Worm (Caenorhabditis elegans) whole organism, L4/young adult: Measurements from ENCODE around the gene C18A3.10.
"Not testable (repeated sequence)": the region's sequence is repeated elsewhere in the genome, so short reads cannot be mapped to it uniquely, and the experiment has no call there.

Experiments used
- W03F9.2 ChIP-seq: fragments of 150-350 bp; optimal IDR thresholded peaks from 2 replicates; lab custom pipeline; 2014; ENCODE audit warnings: missing biosample characterization, missing genetic modification characterization
- dao-5 ChIP-seq: sonication (generic microtip); optimal IDR thresholded peaks from 2 replicates; lab custom pipeline; 2016; ENCODE audit warnings: missing genotype, missing genetic modification characterization, moderate library complexity, missing compliant biosample characterization
- him-1 ChIP-seq: sonication (generic microtip); optimal IDR thresholded peaks from 2 replicates; lab custom pipeline; 2016; ENCODE audit warnings: missing genotype, missing genetic modification reagents, missing genetic modification characterization, missing compliant biosample characterization

Gene C18A3.10

ce11 chrII:5715745-5716357 is at the start of gene C18A3.10, which contains the start of gene C18A3.3:
Gene C18A3.10 (minus strand): TSS chrII:5715845.
Gene C18A3.3 (plus strand): TSS chrII:5716307.
- TF ChIP-seq him-1: no peak

- TF ChIP-seq dao-5 (no peak), W03F9.2 (tag; lab: Kevin White, UChicago) (no peak), him-1 (no peak)
These were observed 49.7 kb upstream of the C18A3.10 start, which contains the start of gene ifb-1 for ce11 chrII:5765318-5765717. Gene ifb-1 (plus strand): TSS chrII:5765618.

- TF ChIP-seq W03F9.2 (tag; lab: Kevin White, UChicago); him-1; dao-5: not testable (repeated sequence)
These were observed 42.0 kb upstream of the C18A3.10 start, which contains the start of the genes F10C1.3 and F10C1.23 for ce11 chrII:5757656-5758055. Gene F10C1.3 (minus strand): TSS chrII:5757756. Gene F10C1.23 (plus strand): TSS chrII:5758040.

- TF ChIP-seq dao-5: no peak
- TF ChIP-seq W03F9.2 (tag; lab: Kevin White, UChicago): no peak
- TF ChIP-seq him-1: no peak
These were observed 38.5 kb upstream of the C18A3.10 start, which contains the start of gene F10C1.8 for ce11 chrII:5754168-5754567. Gene F10C1.8 (plus strand): TSS chrII:5754468.

- TF ChIP-seq W03F9.2 (tag; lab: Kevin White, UChicago): no peak
- no peak for TF ChIP-seq dao-5
- no peak for TF ChIP-seq him-1
These were observed 35.7 kb upstream of the C18A3.10 start for ce11 chrII:5751353-5751752.

- TF ChIP-seq him-1: no peak
- TF ChIP-seq dao-5: no peak
- TF ChIP-seq W03F9.2 (tag; lab: Kevin White, UChicago): no peak
These were observed 34.1 kb upstream of the C18A3.10 start, which contains the start of gene ifb-2 for ce11 chrII:5749733-5750238. Gene ifb-2 (plus strand): TSS chrII:5750188.

- TF ChIP-seq W03F9.2 (tag; lab: Kevin White, UChicago) (no peak), him-1 (no peak), dao-5 (no peak)
These were observed 32.8 kb upstream of the C18A3.10 start for ce11 chrII:5748395-5748794.

- TF ChIP-seq him-1 (no peak), dao-5 (no peak), W03F9.2 (tag; lab: Kevin White, UChicago) (no peak)
These were observed 31.7 kb upstream of the C18A3.10 start for ce11 chrII:5747312-5747711.

ce11 chrII:5745088-5745487 is 29.4 kb upstream of the C18A3.10 start, which contains the start of gene F10C1.9:
Gene F10C1.9 (minus strand): TSS chrII:5745284.
- TF ChIP-seq him-1: no peak
- no peak for TF ChIP-seq dao-5
- TF ChIP-seq W03F9.2 (tag; lab: Kevin White, UChicago): no peak

ce11 chrII:5744342-5744741 is 28.7 kb upstream of the C18A3.10 start:
- no peak for TF ChIP-seq W03F9.2 (tag; lab: Kevin White, UChicago)
- no peak for TF ChIP-seq dao-5
- TF ChIP-seq him-1: no peak

- TF ChIP-seq W03F9.2 (tag; lab: Kevin White, UChicago): no peak
- TF ChIP-seq dao-5: no peak
- no peak for TF ChIP-seq him-1
These were observed 27.1 kb upstream of the C18A3.10 start for ce11 chrII:5742767-5743166.

ce11 chrII:5738795-5739194 is 23.1 kb upstream of the C18A3.10 start, which contains the start of gene hlh-14:
Gene hlh-14 (minus strand): TSS chrII:5738895.
- TF ChIP-seq him-1: no peak
- no peak for TF ChIP-seq W03F9.2 (tag; lab: Kevin White, UChicago)

- TF ChIP-seq dao-5: no peak
- no peak for TF ChIP-seq him-1
- TF ChIP-seq W03F9.2 (tag; lab: Kevin White, UChicago): no peak
These were observed 21.0 kb upstream of the C18A3.10 start for ce11 chrII:5736599-5736998.

- TF ChIP-seq W03F9.2 (tag; lab: Kevin White, UChicago) (no peak), him-1 (no peak), dao-5 (no peak)
These were observed 20.1 kb upstream of the C18A3.10 start for ce11 chrII:5735744-5736143.

ce11 chrII:5734883-5735282 is 19.2 kb upstream of the C18A3.10 start:
- TF ChIP-seq dao-5 (no peak), him-1 (no peak), W03F9.2 (tag; lab: Kevin White, UChicago) (no peak)
